Fruit fly (Drosophila melanogaster) Kc167 (cell line): ENCODE results near the gene CG8924.

Experiments
- Myc ChIP-seq: fragments of >200 bp; optimal IDR thresholded peaks from 2 replicates; lab custom pipeline; 2017; ENCODE audit warnings: missing external identifiers
- Sin3A ChIP-seq: fragments of >200 bp; optimal IDR thresholded peaks from 2 replicates; lab custom pipeline; 2018; ENCODE audit warnings: missing external identifiers
- h ChIP-seq: fragments of >200 bp; optimal IDR thresholded peaks from 3 replicates; lab custom pipeline; 2018; ENCODE audit warnings: missing external identifiers
- insv ChIP-seq: fragments of >200 bp; optimal IDR thresholded peaks from 3 replicates; lab custom pipeline; 2018; ENCODE audit warnings: missing external identifiers
- psq ChIP-seq: fragments of >200 bp; optimal IDR thresholded peaks from 2 replicates; lab custom pipeline; 2017; ENCODE audit warnings: missing external identifiers
- ttk ChIP-seq: sonication (Bioruptor generic); optimal IDR thresholded peaks from 2 replicates; lab custom pipeline; 2017; ENCODE audit warnings: missing external identifiers

dm6 chrX:15944735-15945323 is 4.0 kb downstream of the CG8924 start, which contains the start of gene Rrp47:
- TF ChIP-seq h (lab: Kevin White, UChicago) = no peak
- TF ChIP-seq insv = no peak
- no peak for TF ChIP-seq psq (lab: Kevin White, UChicago)
- no peak for TF ChIP-seq Myc
- no peak for TF ChIP-seq Sin3A
- TF ChIP-seq ttk (lab: Kevin White, UChicago) = no peak
